Worm (Caenorhabditis elegans) whole organism, L3 larva: ENCODE measurements around the gene twk-40.

ENCODE experiments used
- R02D3.7 ChIP-seq: fragments of 150-350 bp; optimal IDR thresholded peaks from 2 replicates; lab custom pipeline; 2014; ENCODE audit warnings: missing biosample characterization, missing genetic modification characterization
- ZK546.5 ChIP-seq: sonication (generic microtip); optimal IDR thresholded peaks from 2 replicates; lab custom pipeline; 2017; ENCODE audit warnings: missing biosample characterization, missing genetic modification characterization
- aly-2 ChIP-seq: fragments of 150-350 bp; optimal IDR thresholded peaks from 2 replicates; lab custom pipeline; 2014; ENCODE audit warnings: missing biosample characterization, missing genetic modification characterization
- ama-1 ChIP-seq: fragments of 150-350 bp; optimal IDR thresholded peaks from 2 replicates; lab custom pipeline; 2018
- ceh-16 ChIP-seq: sonication (generic microtip); optimal IDR thresholded peaks from 2 replicates; lab custom pipeline; 2017; ENCODE audit warnings: missing biosample characterization, missing genetic modification characterization
- ceh-28 ChIP-seq: fragments of 150-350 bp; optimal IDR thresholded peaks from 2 replicates; lab custom pipeline; 2014; ENCODE audit warnings: missing biosample characterization, missing genetic modification reagents, missing genetic modification characterization
- ceh-82 ChIP-seq: fragments of 150-350 bp; optimal IDR thresholded peaks from 2 replicates; lab custom pipeline; 2014; ENCODE audit warnings: missing biosample characterization, missing genetic modification characterization
- daf-12 ChIP-seq: fragments of 150-350 bp; optimal IDR thresholded peaks from 2 replicates; lab custom pipeline; 2014; ENCODE audit warnings: missing biosample characterization, missing genetic modification reagents, missing genetic modification characterization
- egl-27 ChIP-seq: sonication (generic microtip); optimal IDR thresholded peaks from 4 replicates; lab custom pipeline; 2017; ENCODE audit warnings: missing biosample characterization, missing genetic modification reagents, missing genetic modification characterization
- elt-1 ChIP-seq: fragments of 150-350 bp; optimal IDR thresholded peaks from 2 replicates; lab custom pipeline; 2014; ENCODE audit warnings: missing biosample characterization, missing genetic modification characterization
- elt-2 ChIP-seq: sonication (generic microtip); optimal IDR thresholded peaks from 2 replicates; lab custom pipeline; 2016; ENCODE audit warnings: missing genetic modification reagents, mild to moderate bottlenecking, missing genetic modification characterization, missing compliant biosample characterization
- elt-3 ChIP-seq, 3 experiments: fragments of 150-350 bp in 1 of 3; sonication (generic microtip) in 2 of 3; optimal IDR thresholded peaks; 2 replicates in 2 of 3; 4 replicates in 1 of 3; lab custom pipeline; 2014 to 2017; ENCODE audit warnings: missing biosample characterization in 3 of 3, missing genetic modification characterization in 3 of 3
- fkh-10 ChIP-seq: sonication (generic microtip); optimal IDR thresholded peaks from 2 replicates; lab custom pipeline; 2017; ENCODE audit warnings: missing biosample characterization, missing genetic modification reagents, missing genetic modification characterization
- fkh-2 ChIP-seq: fragments of 150-350 bp; optimal IDR thresholded peaks from 2 replicates; lab custom pipeline; 2014; ENCODE audit warnings: missing biosample characterization, missing genetic modification reagents, missing genetic modification characterization
- fos-1 ChIP-seq: fragments of 150-350 bp; optimal IDR thresholded peaks from 2 replicates; lab custom pipeline; 2014; ENCODE audit warnings: missing biosample characterization, missing genetic modification characterization
- hmg-11 ChIP-seq: sonication (generic microtip); optimal IDR thresholded peaks from 2 replicates; lab custom pipeline; 2016; ENCODE audit warnings: missing genetic modification characterization, missing compliant biosample characterization
- lin-15B ChIP-seq: fragments of 150-350 bp; optimal IDR thresholded peaks from 2 replicates; lab custom pipeline; 2014; ENCODE audit warnings: missing biosample characterization, missing genetic modification characterization
- lin-39 ChIP-seq: fragments of 150-350 bp; optimal IDR thresholded peaks from 2 replicates; lab custom pipeline; 2018; ENCODE audit warnings: missing biosample characterization, missing genetic modification reagents, missing genetic modification characterization
- lsy-12 ChIP-seq: sonication (generic microtip); optimal IDR thresholded peaks from 2 replicates; lab custom pipeline; 2016; ENCODE audit warnings: mild to moderate bottlenecking, missing genetic modification characterization, missing compliant biosample characterization
- mdl-1 ChIP-seq: fragments of 150-350 bp; optimal IDR thresholded peaks from 2 replicates; lab custom pipeline; 2014; ENCODE audit warnings: missing biosample characterization, missing genetic modification characterization
- mml-1 ChIP-seq: fragments of 150-350 bp; sonication (generic microtip); optimal IDR thresholded peaks from 3 replicates; lab custom pipeline; 2014; ENCODE audit warnings: missing biosample characterization, missing genetic modification characterization
- nfya-1 ChIP-seq: sonication (generic microtip); optimal IDR thresholded peaks from 2 replicates; lab custom pipeline; 2017; ENCODE audit warnings: missing genetic modification characterization, mild to moderate bottlenecking, missing compliant biosample characterization, antibody characterized with exemption, moderate library complexity; ENCODE audit not compliant: insufficient read depth
- nhr-12 ChIP-seq: fragments of 150-350 bp; optimal IDR thresholded peaks from 2 replicates; lab custom pipeline; 2014; ENCODE audit warnings: missing biosample characterization, missing genetic modification characterization
- nhr-23 ChIP-seq: fragments of 150-350 bp; optimal IDR thresholded peaks from 2 replicates; lab custom pipeline; 2014; ENCODE audit warnings: missing biosample characterization, missing genetic modification reagents, missing genetic modification characterization
- nhr-237 ChIP-seq: fragments of 150-350 bp; optimal IDR thresholded peaks from 2 replicates; lab custom pipeline; 2014; ENCODE audit warnings: missing biosample characterization, missing genetic modification characterization
- nhr-25 ChIP-seq: sonication (generic microtip); optimal IDR thresholded peaks from 2 replicates; lab custom pipeline; 2017; ENCODE audit warnings: missing biosample characterization, missing genetic modification characterization
- nhr-28 ChIP-seq: fragments of 150-350 bp; optimal IDR thresholded peaks from 2 replicates; lab custom pipeline; 2014; ENCODE audit warnings: missing biosample characterization, missing genetic modification characterization
- nhr-43 ChIP-seq: sonication (generic microtip); optimal IDR thresholded peaks from 2 replicates; lab custom pipeline; 2016; ENCODE audit warnings: mild to moderate bottlenecking, missing genetic modification characterization, missing compliant biosample characterization; ENCODE audit not compliant: poor library complexity, severe bottlenecking
- nhr-67 ChIP-seq: fragments of 150-350 bp; optimal IDR thresholded peaks from 2 replicates; lab custom pipeline; 2014; ENCODE audit warnings: missing biosample characterization, missing genetic modification characterization
- nhr-76 ChIP-seq: fragments of 150-350 bp; sonication (generic microtip); optimal IDR thresholded peaks from 5 replicates; lab custom pipeline; 2014; ENCODE audit warnings: missing biosample characterization, missing genetic modification characterization
- nhr-77 ChIP-seq: fragments of 150-350 bp; optimal IDR thresholded peaks from 2 replicates; lab custom pipeline; 2014; ENCODE audit warnings: missing biosample characterization, missing genetic modification characterization
- pha-4 ChIP-seq: fragments of 150-350 bp; optimal IDR thresholded peaks from 2 replicates; lab custom pipeline; 2014; ENCODE audit warnings: missing biosample characterization, missing genetic modification reagents, missing genetic modification characterization
- pqm-1 ChIP-seq: fragments of 150-350 bp; optimal IDR thresholded peaks from 2 replicates; lab custom pipeline; 2017; ENCODE audit warnings: missing biosample characterization, missing genetic modification characterization, inconsistent platforms
- sea-2 ChIP-seq: fragments of 150-350 bp; sonication (generic microtip); optimal IDR thresholded peaks from 4 replicates; lab custom pipeline; 2014; ENCODE audit warnings: missing biosample characterization, missing genetic modification reagents, missing genetic modification characterization
- skn-1 ChIP-seq: fragments of 150-350 bp; optimal IDR thresholded peaks from 2 replicates; lab custom pipeline; 2014; ENCODE audit warnings: missing biosample characterization, missing genetic modification characterization
- snpc-4 ChIP-seq: fragments of 150-350 bp; optimal IDR thresholded peaks from 2 replicates; lab custom pipeline; 2014; ENCODE audit warnings: missing biosample characterization, missing genetic modification characterization
- unc-62 ChIP-seq: fragments of 150-350 bp; sonication (generic microtip); optimal IDR thresholded peaks from 4 replicates; lab custom pipeline; 2014; ENCODE audit warnings: missing biosample characterization, missing genetic modification reagents, missing genetic modification characterization
- zag-1 ChIP-seq: fragments of 150-350 bp; optimal IDR thresholded peaks from 2 replicates; lab custom pipeline; 2014; ENCODE audit warnings: missing biosample characterization, missing genetic modification characterization
- ztf-11 ChIP-seq: fragments of 150-350 bp; optimal IDR thresholded peaks from 2 replicates; lab custom pipeline; 2014; ENCODE audit warnings: missing biosample characterization, missing genetic modification characterization
- ztf-4 ChIP-seq: fragments of 150-350 bp; optimal IDR thresholded peaks from 2 replicates; lab custom pipeline; 2014; ENCODE audit warnings: missing biosample characterization, missing genetic modification characterization

Gene twk-40

DNA sequence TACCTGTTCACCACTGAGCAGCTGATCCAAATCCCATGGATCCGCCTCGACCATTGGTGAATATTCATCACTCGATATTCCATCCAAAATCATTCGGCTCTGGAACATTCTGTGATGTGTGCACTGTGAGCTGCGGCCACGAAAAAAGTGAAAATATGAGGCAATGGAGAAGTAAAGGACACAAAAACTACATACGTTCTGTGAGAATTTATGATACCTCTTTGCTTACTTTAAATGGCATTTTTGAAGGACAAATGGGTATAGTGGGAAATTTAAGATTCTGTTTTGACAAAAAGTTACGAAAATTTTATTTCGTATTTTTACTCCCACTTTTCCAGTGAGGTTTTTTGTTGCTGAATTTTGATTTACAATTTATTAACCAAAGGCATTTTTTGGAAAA lies at the start of gene twk-40:
Gene twk-40 (minus strand): TSS at position 101 of the 400 bp plus-strand sequence.
- TF ChIP-seq nhr-77 (tag; lab: Kevin White, UChicago) (no peak), nhr-43 (no peak), ztf-4 (no peak), ceh-82 (tag; lab: Kevin White, UChicago) (no peak), nhr-76 (tag; lab: Kevin White, UChicago) (no peak), nhr-23 (tag; lab: Kevin White, UChicago) (no peak), hmg-11 (tag; lab: Kevin White, UChicago) (no peak), zag-1 (tag; lab: Kevin White, UChicago) (no peak), mdl-1 (no peak), fkh-10 (no peak), elt-3 (tag; optimal IDR thresholded peaks at IDR 0.05; lab: Kevin White, UChicago) (no peak)
- TF ChIP-seq, all 47 proteins: peak for 0

DNA sequence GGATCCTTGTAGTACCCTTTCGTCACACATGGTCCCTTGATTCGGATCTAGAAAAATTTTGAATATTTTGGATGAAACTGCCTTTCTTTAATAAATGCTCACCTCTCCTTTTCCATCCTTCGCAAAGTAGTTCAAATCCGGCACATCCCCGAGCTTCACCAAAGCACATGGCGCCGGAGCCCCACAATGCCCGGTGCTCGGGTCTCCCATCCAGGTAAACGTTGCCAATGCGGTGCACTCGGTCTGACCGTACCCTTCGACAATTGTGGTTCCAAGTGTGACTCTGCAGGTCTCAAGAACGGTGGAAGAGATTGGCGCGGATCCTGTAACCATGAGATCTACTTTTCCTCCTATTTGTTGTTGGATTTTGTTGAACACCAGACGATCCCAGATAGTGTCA lies 48.5 kb upstream of the twk-40 start:
- TF ChIP-seq snpc-4: no peak
- no peak for TF ChIP-seq nhr-77 (tag; lab: Kevin White, UChicago)
- no peak for TF ChIP-seq elt-3 (tag; optimal IDR thresholded peaks at IDR 0.05; lab: Kevin White, UChicago)
- TF ChIP-seq R02D3.7 (tag; lab: Kevin White, UChicago): no peak
- no peak for TF ChIP-seq skn-1 (tag; lab: Kevin White, UChicago)

DNA sequence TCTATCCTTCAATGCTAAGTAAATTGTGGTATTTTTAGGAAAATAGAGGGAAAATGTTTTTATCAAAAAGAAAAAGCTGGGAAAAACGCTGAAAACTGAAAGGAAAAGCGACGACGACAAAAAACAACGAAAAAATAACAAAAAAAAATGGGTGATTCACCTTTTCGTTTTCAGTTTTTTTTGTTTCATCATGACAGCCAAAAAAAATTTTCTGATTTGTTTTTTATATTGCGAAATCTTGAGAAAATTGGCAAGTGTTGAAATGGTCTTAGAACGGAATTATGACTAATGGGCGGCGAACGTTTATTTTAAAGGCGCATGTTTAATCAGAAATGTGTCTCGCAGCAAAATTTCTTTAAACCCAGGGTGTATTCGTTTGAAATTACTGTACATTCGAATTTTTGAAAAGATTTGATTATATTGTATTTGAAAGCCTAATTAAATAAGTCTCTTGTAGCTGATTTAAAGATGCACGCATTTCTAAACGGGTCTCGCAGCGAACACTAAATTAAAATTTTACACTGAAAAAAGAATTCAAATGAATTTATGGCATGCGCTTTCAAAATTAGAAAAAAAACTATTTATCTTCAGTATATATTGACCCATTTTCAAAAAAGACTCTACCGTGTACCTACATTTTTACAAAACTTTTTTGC lies 43.6 kb upstream of the twk-40 start:
- TF ChIP-seq mdl-1: no peak
- TF ChIP-seq snpc-4: no peak
- no peak for TF ChIP-seq hmg-11 (tag; lab: Kevin White, UChicago)
- no peak for TF ChIP-seq lin-15B (tag; lab: Kevin White, UChicago)
- no peak for TF ChIP-seq nhr-23 (tag; lab: Kevin White, UChicago)
- TF ChIP-seq ztf-4: no peak
- no peak for TF ChIP-seq fkh-10
- TF ChIP-seq nhr-12 (tag; lab: Kevin White, UChicago): no peak
- TF ChIP-seq elt-1 (tag; lab: Kevin White, UChicago): no peak

DNA sequence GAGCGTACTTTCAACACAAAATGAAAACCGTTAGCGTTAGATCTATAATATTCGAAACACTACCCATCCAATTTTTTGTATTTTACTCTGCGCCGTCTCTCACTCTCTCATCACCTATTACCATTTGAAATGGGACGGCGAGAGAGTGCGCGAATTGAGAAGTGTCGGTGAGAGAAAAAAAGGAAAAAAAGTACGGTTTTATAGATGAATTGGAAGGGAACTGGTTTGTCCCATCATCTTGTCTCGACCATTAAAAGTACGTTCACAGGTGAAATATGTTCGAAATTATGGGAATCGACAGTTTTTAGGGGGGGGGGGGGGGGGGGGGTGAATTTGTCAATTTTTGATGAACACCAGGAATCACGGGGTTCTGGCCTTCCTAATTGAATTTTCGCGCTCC lies 42.4 kb upstream of the twk-40 start:
- TF ChIP-seq egl-27 (tag; lab: Kevin White, UChicago) (no peak), fkh-2 (tag; lab: Kevin White, UChicago) (no peak), nhr-25 (tag; lab: Kevin White, UChicago) (peak; percentile 63), nhr-23 (tag; lab: Kevin White, UChicago) (peak; percentile 18), pha-4 (tag; lab: Kevin White, UChicago) (peak; percentile 4)

DNA sequence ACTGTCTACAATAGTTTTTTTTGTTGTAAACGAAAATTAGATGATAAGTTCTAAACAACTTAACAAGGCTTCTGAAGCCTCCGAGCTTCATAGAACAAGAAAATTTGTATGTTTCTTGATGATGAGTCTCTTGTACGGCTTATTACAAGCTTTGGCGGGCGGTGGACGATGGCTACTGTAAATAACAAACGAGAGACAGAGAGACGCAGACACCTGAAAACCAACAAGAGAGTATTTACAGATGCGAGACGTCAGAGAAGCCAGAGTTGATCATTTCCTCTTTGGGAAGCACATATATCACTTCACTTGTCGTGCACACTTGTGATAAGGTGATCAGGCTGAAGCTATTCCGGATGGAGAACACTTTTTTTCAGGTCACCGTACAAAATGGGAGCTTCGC lies 38.6 kb upstream of the twk-40 start:
- TF ChIP-seq elt-3 (tag; optimal IDR thresholded peaks at IDR 0.05; lab: Kevin White, UChicago) (no peak), pha-4 (tag; lab: Kevin White, UChicago) (peak; percentile 67)

DNA sequence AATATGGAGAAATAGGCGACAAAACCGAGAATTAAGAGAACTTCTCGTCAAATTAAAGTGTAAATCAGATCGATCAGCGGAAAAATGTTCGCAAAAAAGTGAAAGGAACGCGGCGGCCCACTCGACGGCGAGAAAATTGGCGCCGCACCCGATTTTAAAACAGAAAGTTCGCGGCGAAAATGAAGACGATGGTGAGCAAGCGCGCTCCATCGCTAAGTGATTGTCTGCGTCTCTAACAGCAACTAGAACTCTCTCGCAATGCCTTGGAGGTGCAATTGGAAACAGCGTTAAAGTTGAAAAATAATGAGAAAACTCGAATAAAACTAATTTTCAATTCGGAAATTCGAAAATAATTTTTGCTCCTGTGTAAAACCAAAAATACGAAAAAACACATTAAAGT lies 37.7 kb upstream of the twk-40 start:
- TF ChIP-seq fos-1 (no peak), sea-2 (GFP tag; lab: Kevin White, UChicago) (no peak), fkh-10 (no peak), nfya-1 (tag; lab: Kevin White, UChicago) (peak; percentile 83), fkh-2 (tag; lab: Kevin White, UChicago) (no peak), nhr-43 (no peak), nhr-25 (tag; lab: Kevin White, UChicago) (peak; percentile 87), aly-2 (no peak), lin-39 (tag; lab: Kevin White, UChicago) (peak; percentile 83), mml-1 (no peak), pha-4 (tag; lab: Kevin White, UChicago) (peak; percentile 68), daf-12 (tag; lab: Kevin White, UChicago) (no peak), R02D3.7 (tag; lab: Kevin White, UChicago) (no peak), ZK546.5 (tag; lab: Kevin White, UChicago) (no peak), snpc-4 (peak; percentile 35), nhr-237 (tag; lab: Kevin White, UChicago) (no peak), ceh-82 (tag; lab: Kevin White, UChicago) (no peak), nhr-12 (tag; lab: Kevin White, UChicago) (no peak), pqm-1 (tag; lab: Kevin White, UChicago) (no peak), lsy-12 (peak; percentile 34), nhr-76 (tag; lab: Kevin White, UChicago) (no peak), ceh-28 (tag; lab: Kevin White, UChicago) (peak; percentile 19), skn-1 (tag; lab: Kevin White, UChicago) (no peak), elt-2 (tag; lab: Kevin White, UChicago) (peak; percentile 11), nhr-23 (tag; lab: Kevin White, UChicago) (peak; percentile 79), ama-1 (lab: Kevin White, UChicago) (no peak), lin-15B (tag; lab: Kevin White, UChicago) (peak; percentile 82), ceh-16 (tag; lab: Kevin White, UChicago) (no peak), nhr-28 (tag; lab: Kevin White, UChicago) (no peak), unc-62 (GFP tag; lab: Kevin White, UChicago) (no peak), ztf-11 (no peak), nhr-67 (tag; lab: Kevin White, UChicago) (no peak), hmg-11 (tag; lab: Kevin White, UChicago) (peak; percentile 61)
